Fruit fly (Drosophila melanogaster): ENCODE data around the gene Wbp2.
A peak's percentile ranks its signal among the peaks of the same experiment; 100 is the strongest.

- no peak for TF ChIP-seq CG34367 (tag; optimal IDR thresholded peaks at IDR 0.05)
- no peak for TF ChIP-seq CG14655 (GFP tag; optimal IDR thresholded peaks at IDR 0.05)
- peak; percentile 3 for TF ChIP-seq CG17806 (tag; optimal IDR thresholded peaks at IDR 0.05)
- no peak for TF ChIP-seq CG10348 (GFP tag; IDR thresholded peaks at IDR 0.05)
- TF ChIP-seq CG4496 (GFP tag; IDR thresholded peaks at IDR 0.05) = peak; percentile 63; the same call in 2 of the 3 replicates
- TF ChIP-seq CG13204 (GFP tag; optimal IDR thresholded peaks at IDR 0.05) = no peak
- no peak for TF ChIP-seq rn (GFP tag; IDR thresholded peaks at IDR 0.05)
- TF ChIP-seq EcR (GFP tag; optimal IDR thresholded peaks at IDR 0.05) = peak; percentile 11
Observed at dm6 chr3L:12833864-12834525, 16.0 kb upstream of the Wbp2 start.
